Worm (Caenorhabditis elegans) whole organism, L4 larva: ENCODE data around the gene C07G1.7.

ENCODE experiments used
- D1046.2 ChIP-seq: fragments of 200-800 bp; sonication (Bioruptor generic); IDR thresholded peaks from 2 replicates; pipeline ENCODE4 v1.3.6; 2022; ENCODE audit warnings: missing genetic modification characterization, missing compliant biosample characterization
- F10B5.3 ChIP-seq: sonication (generic microtip); optimal IDR thresholded peaks from 2 replicates; lab custom pipeline; 2016; ENCODE audit warnings: mild to moderate bottlenecking, missing genetic modification characterization, missing compliant biosample characterization
- F26F4.8 ChIP-seq: fragments of 200-800 bp; sonication (Bioruptor generic); conservative IDR thresholded peaks from 2 replicates; pipeline ENCODE4 v1.3.6; 2022; ENCODE audit warnings: missing genetic modification characterization, missing compliant biosample characterization
- F44E2.7 ChIP-seq: fragments of 200-800 bp; sonication (Bioruptor generic); IDR thresholded peaks from 2 replicates; pipeline ENCODE4 v2.1.2; 2022; ENCODE audit warnings: missing genetic modification characterization, missing compliant biosample characterization
- F49E8.2 ChIP-seq: sonication (generic microtip); optimal IDR thresholded peaks from 2 replicates; lab custom pipeline; 2016; ENCODE audit warnings: missing compliant biosample characterization, mild to moderate bottlenecking, missing genetic modification characterization, borderline replicate concordance
- T20F7.1 ChIP-seq: fragments of 200-800 bp; sonication (Bioruptor generic); optimal IDR thresholded peaks from 2 replicates; lab custom pipeline; 2018; ENCODE audit warnings: mild to moderate bottlenecking, missing genetic modification characterization, missing compliant biosample characterization
- Y105C5A.15 ChIP-seq: fragments of 200-800 bp; sonication (Bioruptor generic); IDR thresholded peaks from 2 replicates; pipeline ENCODE4 v1.3.6; 2022; ENCODE audit warnings: missing genetic modification characterization, missing compliant biosample characterization
- Y5F2A.4 ChIP-seq: fragments of 200-800 bp; sonication (Bioruptor generic); optimal IDR thresholded peaks from 2 replicates; lab custom pipeline; 2018; ENCODE audit warnings: mild to moderate bottlenecking, missing genetic modification characterization, missing compliant biosample characterization
- aha-1 ChIP-seq: fragments of 150-350 bp; peaks from one replicate; lab custom pipeline; 2014; ENCODE audit warnings: missing biosample characterization, missing genetic modification characterization
- aly-2 ChIP-seq: sonication (generic microtip); optimal IDR thresholded peaks from 2 replicates; lab custom pipeline; 2018; ENCODE audit warnings: missing biosample characterization, missing genetic modification characterization
- arid-1 ChIP-seq: fragments of 200-800 bp; sonication (Bioruptor generic); conservative IDR thresholded peaks from 2 replicates; pipeline ENCODE4 v1.3.6; 2022; ENCODE audit warnings: missing genetic modification reagents, missing genetic modification characterization, missing compliant biosample characterization
- attf-4 ChIP-seq: sonication (generic microtip); optimal IDR thresholded peaks from 3 replicates; lab custom pipeline; 2017; ENCODE audit warnings: missing biosample characterization, missing genetic modification characterization
- daf-12 ChIP-seq: fragments of 150-350 bp; optimal IDR thresholded peaks from 2 replicates; lab custom pipeline; 2014; ENCODE audit warnings: missing biosample characterization, missing genetic modification reagents, missing genetic modification characterization
- dmd-8 ChIP-seq: fragments of 200-800 bp; sonication (Bioruptor generic); IDR thresholded peaks from 2 replicates; pipeline ENCODE4 v1.3.6; 2022; ENCODE audit warnings: missing genetic modification characterization, missing compliant biosample characterization
- duxl-1 ChIP-seq: sonication (generic microtip); optimal IDR thresholded peaks from 2 replicates; lab custom pipeline; 2016; ENCODE audit warnings: mild to moderate bottlenecking, missing genetic modification characterization, moderate library complexity, missing compliant biosample characterization; ENCODE audit not compliant: poor library complexity
- dve-1 ChIP-seq: sonication (generic microtip); optimal IDR thresholded peaks from 2 replicates; lab custom pipeline; 2017; ENCODE audit warnings: antibody characterized with exemption, mild to moderate bottlenecking, missing genetic modification characterization, missing compliant biosample characterization; ENCODE audit not compliant: insufficient read depth
- egl-27 ChIP-seq: sonication (generic microtip); optimal IDR thresholded peaks from 3 replicates; lab custom pipeline; 2017; ENCODE audit warnings: missing biosample characterization, missing genetic modification reagents, missing genetic modification characterization
- fkh-10 ChIP-seq: fragments of 150-350 bp; optimal IDR thresholded peaks from 2 replicates; lab custom pipeline; 2014; ENCODE audit warnings: missing biosample characterization, missing genetic modification reagents, missing genetic modification characterization
- hif-1 ChIP-seq, 2 experiments: sonication (generic microtip); optimal IDR thresholded peaks; 2 replicates each; lab custom pipeline; 2016 to 2017; ENCODE audit warnings: missing compliant biosample characterization in 2 of 2, missing genetic modification characterization in 2 of 2, missing genetic modification reagents in 2 of 2, missing genotype in 2 of 2, mild to moderate bottlenecking in 1 of 2
- hmg-1.1 ChIP-seq: fragments of 200-800 bp; sonication (Bioruptor generic); IDR thresholded peaks from 2 replicates; pipeline ENCODE4 v1.3.6; 2022; ENCODE audit warnings: missing genetic modification reagents, missing genetic modification characterization, missing compliant biosample characterization
- jun-1 ChIP-seq: fragments of 150-350 bp; optimal IDR thresholded peaks from 2 replicates; lab custom pipeline; 2014; ENCODE audit warnings: missing biosample characterization, missing genetic modification reagents, missing genetic modification characterization
- lim-7 ChIP-seq: fragments of 200-800 bp; sonication (Bioruptor generic); IDR thresholded peaks from 2 replicates; pipeline ENCODE4 v1.3.6; 2022; ENCODE audit warnings: missing genetic modification characterization, missing compliant biosample characterization
- lin-38 ChIP-seq: fragments of 200-800 bp; sonication (Bioruptor generic); IDR thresholded peaks from 2 replicates; pipeline ENCODE4 v1.3.6; 2022; ENCODE audit warnings: missing genetic modification reagents, missing genetic modification characterization, missing compliant biosample characterization
- lin-39 ChIP-seq: fragments of 150-350 bp; optimal IDR thresholded peaks from 2 replicates; lab custom pipeline; 2014; ENCODE audit warnings: missing biosample characterization, missing genetic modification reagents, missing genetic modification characterization
- madf-5 ChIP-seq, 2 experiments: fragments of 200-800 bp; sonication (Bioruptor generic); IDR thresholded peaks; 2 replicates each; pipeline ENCODE4 v1.3.6; 2022; ENCODE audit warnings: missing compliant biosample characterization in 2 of 2, missing genetic modification characterization in 2 of 2
- mdt-29 ChIP-seq: fragments of 200-800 bp; sonication (Bioruptor generic); IDR thresholded peaks from 2 replicates; pipeline ENCODE4 v1.3.6; 2022; ENCODE audit warnings: missing genetic modification reagents, missing genetic modification characterization, missing compliant biosample characterization
- mep-1 ChIP-seq: fragments of 150-350 bp; sonication (generic microtip); optimal IDR thresholded peaks from 3 replicates; lab custom pipeline; 2014; ENCODE audit warnings: missing biosample characterization, missing genetic modification characterization
- mxl-2 ChIP-seq: fragments of 200-800 bp; sonication (Bioruptor generic); conservative IDR thresholded peaks from 2 replicates; pipeline ENCODE4 v1.3.6; 2022; ENCODE audit warnings: missing genetic modification reagents, missing genetic modification characterization, missing compliant biosample characterization
- mxl-3 ChIP-seq: fragments of 200-800 bp; sonication (Bioruptor generic); optimal IDR thresholded peaks from 2 replicates; lab custom pipeline; 2018; ENCODE audit warnings: mild to moderate bottlenecking, missing genetic modification characterization, missing compliant biosample characterization
- nhr-102 ChIP-seq: sonication (generic microtip); optimal IDR thresholded peaks from 2 replicates; lab custom pipeline; 2016; ENCODE audit warnings: mild to moderate bottlenecking, missing genetic modification characterization, moderate library complexity, missing compliant biosample characterization
- nhr-11 ChIP-seq: fragments of 150-350 bp; optimal IDR thresholded peaks from 2 replicates; lab custom pipeline; 2014; ENCODE audit warnings: missing biosample characterization, missing genetic modification characterization
- nhr-237 ChIP-seq: sonication (generic microtip); optimal IDR thresholded peaks from 2 replicates; lab custom pipeline; 2017; ENCODE audit warnings: missing biosample characterization, missing genetic modification characterization
- nhr-25 ChIP-seq: sonication (generic microtip); optimal IDR thresholded peaks from 2 replicates; lab custom pipeline; 2017; ENCODE audit warnings: missing genetic modification characterization, mild to moderate bottlenecking, missing compliant biosample characterization, antibody characterized with exemption, moderate library complexity, borderline replicate concordance; ENCODE audit not compliant: insufficient read depth
- nhr-28 ChIP-seq: fragments of 150-350 bp; optimal IDR thresholded peaks from 2 replicates; lab custom pipeline; 2014; ENCODE audit warnings: missing biosample characterization, missing genetic modification characterization
- nhr-41 ChIP-seq: fragments of 200-800 bp; sonication (Bioruptor generic); IDR thresholded peaks from 2 replicates; pipeline ENCODE4 v1.3.6; 2022; ENCODE audit warnings: missing genetic modification reagents, missing genetic modification characterization, missing compliant biosample characterization
- nhr-76 ChIP-seq: fragments of 150-350 bp; optimal IDR thresholded peaks from 2 replicates; lab custom pipeline; 2014; ENCODE audit warnings: missing biosample characterization, missing genetic modification characterization
- pha-4 ChIP-seq, 2 experiments: fragments of 150-350 bp in 1 of 2; fragments of 200-800 bp in 1 of 2; sonication (Bioruptor generic) in 1 of 2; IDR thresholded peaks in 1 of 2; optimal IDR thresholded peaks in 1 of 2; 2 replicates each; pipeline versions ENCODE4 v1.3.6 to Lab custom; 2014 to 2022; ENCODE audit warnings: missing genetic modification characterization in 2 of 2, missing genetic modification reagents in 2 of 2, missing biosample characterization in 1 of 2, missing compliant biosample characterization in 1 of 2
- php-3 ChIP-seq: fragments of 200-800 bp; sonication (Bioruptor generic); IDR thresholded peaks from 2 replicates; pipeline ENCODE4 v1.3.6; 2022; ENCODE audit warnings: missing genetic modification reagents, missing genetic modification characterization, missing compliant biosample characterization
- rbr-2 ChIP-seq: sonication (generic microtip); optimal IDR thresholded peaks from 2 replicates; lab custom pipeline; 2016; ENCODE audit warnings: missing genotype, missing genetic modification characterization, missing compliant biosample characterization
- spr-1 ChIP-seq: sonication (generic microtip); optimal IDR thresholded peaks from 2 replicates; lab custom pipeline; 2016; ENCODE audit warnings: mild to moderate bottlenecking, missing genetic modification characterization, missing compliant biosample characterization
- spr-3 ChIP-seq: fragments of 200-800 bp; sonication (Bioruptor generic); optimal IDR thresholded peaks from 2 replicates; lab custom pipeline; 2018; ENCODE audit warnings: mild to moderate bottlenecking, missing genetic modification characterization, missing compliant biosample characterization
- unc-62 ChIP-seq, 3 experiments: fragments of 150-350 bp in 1 of 3; sonication (generic microtip); optimal IDR thresholded peaks in 2 of 3; peaks in 1 of 3; 1 replicate in 1 of 3; 2 replicates in 2 of 3; lab custom pipeline; 2014 to 2017; ENCODE audit warnings: missing biosample characterization in 3 of 3, missing genetic modification characterization in 3 of 3, missing genetic modification reagents in 3 of 3, missing genotype in 1 of 3
- vab-7 ChIP-seq: fragments of 200-800 bp; sonication (Bioruptor generic); IDR thresholded peaks from 2 replicates; pipeline ENCODE4 v1.3.6; 2022; ENCODE audit warnings: missing genetic modification reagents, missing genetic modification characterization, missing compliant biosample characterization
- zfp-2 ChIP-seq: sonication (generic microtip); optimal IDR thresholded peaks from 2 replicates; lab custom pipeline; 2016; ENCODE audit warnings: mild to moderate bottlenecking, missing genetic modification characterization, missing compliant biosample characterization
- zfp-3 ChIP-seq: fragments of 200-800 bp; sonication (Bioruptor generic); conservative IDR thresholded peaks from 2 replicates; pipeline ENCODE4 v1.3.6; 2022; ENCODE audit warnings: missing genetic modification reagents, missing genetic modification characterization, missing compliant biosample characterization
- zip-11 ChIP-seq: fragments of 200-800 bp; sonication (Bioruptor generic); IDR thresholded peaks from 2 replicates; pipeline ENCODE4 v1.3.6; 2022; ENCODE audit warnings: missing genetic modification characterization, missing compliant biosample characterization
- ztf-11 ChIP-seq: fragments of 150-350 bp; optimal IDR thresholded peaks from 2 replicates; lab custom pipeline; 2014; ENCODE audit warnings: missing biosample characterization, missing genetic modification characterization

The C07G1.7 gene

DNA sequence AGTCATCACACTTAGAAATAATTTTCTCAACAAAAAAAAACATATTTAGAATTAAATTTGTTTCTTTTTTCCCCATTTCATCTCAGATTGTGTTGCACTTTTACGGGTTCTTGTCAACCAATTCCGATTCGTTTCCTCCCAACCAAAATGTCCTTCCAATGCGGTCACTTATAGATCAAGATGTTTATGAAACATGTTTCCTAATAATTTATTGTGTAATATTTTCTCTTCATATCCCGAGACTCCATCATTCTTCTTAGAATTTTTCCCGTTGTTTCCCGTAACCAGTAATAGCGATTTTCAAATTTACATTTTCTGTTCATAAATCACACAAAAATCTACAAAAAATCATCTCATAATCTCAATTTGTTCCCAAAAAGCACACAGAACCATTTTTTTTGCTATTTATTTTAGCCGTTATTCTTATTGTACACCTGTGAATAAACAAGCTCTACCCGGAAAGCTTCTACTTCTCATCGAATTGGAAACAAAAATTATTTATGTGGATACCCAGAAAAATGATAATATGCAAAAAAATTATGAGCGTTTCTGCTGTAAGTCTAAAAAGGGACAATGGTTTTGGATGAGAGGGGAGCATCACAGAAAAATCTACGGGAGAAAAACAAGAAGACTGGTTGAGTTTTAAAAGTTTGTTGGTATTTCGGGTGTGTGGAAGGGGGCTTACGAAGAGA lies 23.1 kb downstream of the C07G1.7 start:
- TF ChIP-seq mxl-2 (GFP tag; lab: Robert Waterston, UW) = no peak
- TF ChIP-seq aha-1 (tag; lab: Kevin White, UChicago) = peak; percentile 58
- no peak for TF ChIP-seq nhr-76 (tag; lab: Kevin White, UChicago)
- TF ChIP-seq arid-1 (GFP tag; lab: Robert Waterston, UW) = 0 out of 2 replicates have a peak, but pooled peaks have one; percentile 17
- TF ChIP-seq Y105C5A.15 (GFP tag; lab: Robert Waterston, UW) = peak; percentile 7; the same call in 1 of the 2 replicates
- peak in 1 of 2 experiments; percentile 98 for TF ChIP-seq unc-62 (GFP tag; optimal IDR thresholded peaks at IDR 0.05 in 1 of 2; lab: Kevin White, UChicago)
- no peak for TF ChIP-seq unc-62 (tag; optimal IDR thresholded peaks at IDR 0.05; lab: Kevin White, UChicago)

DNA sequence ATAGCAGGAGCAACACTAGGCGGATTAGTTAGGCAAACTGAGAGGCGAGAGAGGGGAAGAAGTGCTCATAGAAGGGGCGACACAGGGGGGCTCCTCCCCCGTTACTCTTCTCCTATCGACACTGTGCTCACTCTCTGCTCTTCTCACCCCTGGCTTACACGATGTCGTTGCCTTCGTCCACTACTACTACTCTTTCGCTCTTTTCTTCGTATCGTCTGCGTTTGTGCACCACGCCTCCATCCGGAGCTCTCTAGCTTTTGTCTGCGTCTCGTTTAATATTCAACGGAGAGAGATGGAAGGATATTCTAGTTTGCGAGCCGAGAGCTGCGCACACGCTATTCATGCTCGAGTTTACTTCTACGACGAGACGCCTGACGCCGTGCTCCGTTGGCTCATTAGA lies 28.3 kb downstream of the C07G1.7 start:
- TF ChIP-seq duxl-1 (tag; lab: Kevin White, UChicago) (no peak), vab-7 (GFP tag; lab: Robert Waterston, UW) (no peak), spr-1 (tag; lab: Kevin White, UChicago) (no peak), F44E2.7 (GFP tag; lab: Robert Waterston, UW) (no peak), nhr-11 (tag; lab: Kevin White, UChicago) (peak; percentile 71), daf-12 (tag; lab: Kevin White, UChicago) (no peak), ztf-11 (tag; lab: Kevin White, UChicago) (no peak), aly-2 (tag; lab: Kevin White, UChicago) (no peak), dve-1 (tag; lab: Kevin White, UChicago) (no peak), pha-4 (GFP tag; IDR thresholded peaks at IDR 0.05; lab: Robert Waterston, UW) (peak; percentile 34; the same call in 1 of the 2 replicates), pha-4 (tag; optimal IDR thresholded peaks at IDR 0.05; lab: Kevin White, UChicago) (no peak), nhr-25 (tag; lab: Kevin White, UChicago) (no peak), fkh-10 (GFP tag; lab: Kevin White, UChicago) (peak; percentile 65), nhr-76 (tag; lab: Kevin White, UChicago) (no peak), madf-5 (GFP tag; IDR thresholded peaks at IDR 0.05; lab: Robert Waterston, UW) (no peak), mep-1 (tag; lab: Kevin White, UChicago) (peak; percentile 58), php-3 (no peak), F26F4.8 (GFP tag; lab: Robert Waterston, UW) (no peak), jun-1 (tag; lab: Kevin White, UChicago) (no peak), nhr-237 (tag; lab: Kevin White, UChicago) (no peak), T20F7.1 (GFP tag; lab: Kevin White, UChicago) (no peak), zfp-2 (no peak), nhr-102 (tag; lab: Kevin White, UChicago) (no peak), dmd-8 (GFP tag; lab: Robert Waterston, UW) (no peak), mxl-3 (GFP tag; lab: Kevin White, UChicago) (peak; percentile 28), zip-11 (GFP tag; lab: Robert Waterston, UW) (no peak), hmg-1.1 (GFP tag; lab: Robert Waterston, UW) (peak; percentile 52), zfp-3 (GFP tag; lab: Robert Waterston, UW) (no peak), mdt-29 (GFP tag; lab: Robert Waterston, UW) (no peak), lim-7 (GFP tag; lab: Robert Waterston, UW) (no peak), attf-4 (tag; lab: Kevin White, UChicago) (no peak), rbr-2 (peak; percentile 75), Y5F2A.4 (GFP tag; lab: Kevin White, UChicago) (no peak), nhr-41 (GFP tag; lab: Robert Waterston, UW) (no peak), lin-39 (no peak), F49E8.2 (no peak), lin-38 (no peak), F10B5.3 (no peak), egl-27 (tag; lab: Kevin White, UChicago) (no peak), hif-1 (tag; optimal IDR thresholded peaks at IDR 0.05; lab: Kevin White, UChicago) (no peak), spr-3 (GFP tag; lab: Kevin White, UChicago) (no peak), nhr-28 (tag; lab: Kevin White, UChicago) (no peak), D1046.2 (GFP tag; lab: Robert Waterston, UW) (no peak)
